Fruit fly (Drosophila melanogaster): ENCODE data around the gene mmy.

mmy gene

dm6 chr2L:6494405-6494816 is 20.7 kb upstream of the mmy start, which contains the start of gene CG9547 (continued):
- TF ChIP-seq CG7368 (GFP tag; optimal IDR thresholded peaks at IDR 0.05) (no peak), Blimp-1 (GFP tag; optimal IDR thresholded peaks at IDR 0.05) (no peak), svp (GFP tag) (peak; percentile 88), dac (GFP tag; optimal IDR thresholded peaks at IDR 0.05) (no peak), CG6854 (GFP tag; optimal IDR thresholded peaks at IDR 0.05) (peak; percentile 58), Hr4 (GFP tag; optimal IDR thresholded peaks at IDR 0.05) (no peak), CG6808 (GFP tag; optimal IDR thresholded peaks at IDR 0.05) (no peak), fd59A (GFP tag; optimal IDR thresholded peaks at IDR 0.05) (no peak), dsx (GFP tag; optimal IDR thresholded peaks at IDR 0.05; ENCODE audit: poor library complexity, severe bottlenecking) (peak; percentile 80), CG3032 (tag; optimal IDR thresholded peaks at IDR 0.05) (no peak), acj6 (GFP tag; optimal IDR thresholded peaks at IDR 0.05) (no peak), topi (GFP tag; optimal IDR thresholded peaks at IDR 0.05) (no peak), CG15336 (GFP tag; IDR thresholded peaks at IDR 0.05) (peak; percentile 17; the same call in 1 of the 2 replicates), ss (GFP tag; optimal IDR thresholded peaks at IDR 0.05) (no peak), net (GFP tag; optimal IDR thresholded peaks at IDR 0.05) (peak; percentile 11), Sox15 (GFP tag; optimal IDR thresholded peaks at IDR 0.05) (no peak), Hr39 (GFP tag; optimal IDR thresholded peaks at IDR 0.05) (no peak), CG1621 (tag; optimal IDR thresholded peaks at IDR 0.05) (no peak), CG34406 (GFP tag; optimal IDR thresholded peaks at IDR 0.05) (no peak), CG6792 (GFP tag; optimal IDR thresholded peaks at IDR 0.05) (no peak), CG9139 (GFP tag; optimal IDR thresholded peaks at IDR 0.05) (no peak), lz (GFP tag; optimal IDR thresholded peaks at IDR 0.05) (no peak), Eip78C (GFP tag) (peak; percentile 53), Sox102F (GFP tag; optimal IDR thresholded peaks at IDR 0.05) (no peak), CG6163 (GFP tag; IDR thresholded peaks at IDR 0.05) (peak; percentile 53), CG6276 (GFP tag; optimal IDR thresholded peaks at IDR 0.05) (no peak), achi (GFP tag; optimal IDR thresholded peaks at IDR 0.05) (no peak), Sox14 (GFP tag; optimal IDR thresholded peaks at IDR 0.05) (peak; percentile 14), CG32006 (GFP tag; optimal IDR thresholded peaks at IDR 0.05) (no peak)

- TF ChIP-seq CG6276 (GFP tag; optimal IDR thresholded peaks at IDR 0.05), result no peak
- TF ChIP-seq ss (GFP tag; optimal IDR thresholded peaks at IDR 0.05), result no peak
- no peak for TF ChIP-seq Sox102F (GFP tag; optimal IDR thresholded peaks at IDR 0.05)
- no peak for TF ChIP-seq Eip93F (GFP tag; optimal IDR thresholded peaks at IDR 0.05)
- TF ChIP-seq fkh (GFP tag; optimal IDR thresholded peaks at IDR 0.05), result peak; percentile 58
- TF ChIP-seq Eip75B (GFP tag; optimal IDR thresholded peaks at IDR 0.05), result no peak
- no peak for TF ChIP-seq acj6 (GFP tag; optimal IDR thresholded peaks at IDR 0.05)
- no peak for TF ChIP-seq Smox (GFP tag; optimal IDR thresholded peaks at IDR 0.05)
- TF ChIP-seq CG9139 (GFP tag; optimal IDR thresholded peaks at IDR 0.05), result no peak
- TF ChIP-seq Sox15 (GFP tag; optimal IDR thresholded peaks at IDR 0.05), result no peak
- TF ChIP-seq Hr4 (GFP tag; optimal IDR thresholded peaks at IDR 0.05), result no peak
- TF ChIP-seq CG10669 (GFP tag; optimal IDR thresholded peaks at IDR 0.05), result peak; percentile 88
- TF ChIP-seq net (GFP tag; optimal IDR thresholded peaks at IDR 0.05), result no peak
- TF ChIP-seq CG11294 (GFP tag; IDR thresholded peaks at IDR 0.05), result peak; percentile 91
- TF ChIP-seq CG3919 (GFP tag; optimal IDR thresholded peaks at IDR 0.05), result peak; percentile 53
- peak; percentile 87 for TF ChIP-seq CG11762 (GFP tag; optimal IDR thresholded peaks at IDR 0.05; ENCODE audit: insufficient read depth)
- peak; percentile 93 for TF ChIP-seq CG8119 (GFP tag; IDR thresholded peaks at IDR 0.05)
- TF ChIP-seq CG6854 (GFP tag; optimal IDR thresholded peaks at IDR 0.05), result peak; percentile 76
- peak; percentile 16 for TF ChIP-seq topi (GFP tag; optimal IDR thresholded peaks at IDR 0.05)
- TF ChIP-seq CG6163 (GFP tag; IDR thresholded peaks at IDR 0.05), result no peak
- peak; percentile 95 for TF ChIP-seq CG3032 (tag; optimal IDR thresholded peaks at IDR 0.05)
- peak; percentile 52 for TF ChIP-seq CG1621 (tag; optimal IDR thresholded peaks at IDR 0.05)
- no peak for TF ChIP-seq CG10631 (GFP tag; optimal IDR thresholded peaks at IDR 0.05)
- TF ChIP-seq CG31627 (GFP tag; optimal IDR thresholded peaks at IDR 0.05), result peak; percentile 70
- TF ChIP-seq Ets21C (GFP tag; optimal IDR thresholded peaks at IDR 0.05), result peak; percentile 82
- peak; percentile 56 for TF ChIP-seq CG11902 (GFP tag; optimal IDR thresholded peaks at IDR 0.05)
- peak; percentile 97 for TF ChIP-seq eg (GFP tag; IDR thresholded peaks at IDR 0.05)
- TF ChIP-seq vri (GFP tag; optimal IDR thresholded peaks at IDR 0.05), result no peak
- no peak for TF ChIP-seq salr (GFP tag; optimal IDR thresholded peaks at IDR 0.05)
- TF ChIP-seq spab (GFP tag; optimal IDR thresholded peaks at IDR 0.05), result peak; percentile 77
- TF ChIP-seq CG4318 (GFP tag; optimal IDR thresholded peaks at IDR 0.05), result no peak
- TF ChIP-seq CG8632 (GFP tag; optimal IDR thresholded peaks at IDR 0.05), result peak; percentile 68
- TF ChIP-seq dac (GFP tag; optimal IDR thresholded peaks at IDR 0.05), result peak; percentile 90
- peak; percentile 85 for TF ChIP-seq CG15336 (GFP tag; IDR thresholded peaks at IDR 0.05)
- TF ChIP-seq fd85E (GFP tag; optimal IDR thresholded peaks at IDR 0.05), result no peak
Observed at dm6 chr2L:6490783-6491249, 17.1 kb upstream of the mmy start, which contains the start of the genes Phf5a and CG31638. Gene Phf5a (minus strand): TSS chr2L:6490843. Gene CG31638 (plus strand): TSS chr2L:6491061.

All from whole organism, prepupa.